Worm (Caenorhabditis elegans): Measurements from ENCODE around the gene sbsp-1.

- TF ChIP-seq ceh-82 (tag; optimal IDR thresholded peaks at IDR 0.05) (no peak), elt-1 (tag; optimal IDR thresholded peaks at IDR 0.05) (no peak), C34F6.9 (tag; optimal IDR thresholded peaks at IDR 0.05) (peak; percentile 48), nhr-12 (tag; optimal IDR thresholded peaks at IDR 0.05) (no peak), ztf-11 (tag; optimal IDR thresholded peaks at IDR 0.05) (no peak), lin-39 (tag; optimal IDR thresholded peaks at IDR 0.05) (no peak), F13H6.1 (tag; optimal IDR thresholded peaks at IDR 0.05) (peak; percentile 46), snpc-4 (tag; optimal IDR thresholded peaks at IDR 0.05) (no peak), gmeb-1 (tag; optimal IDR thresholded peaks at IDR 0.05) (no peak), nhr-237 (tag; optimal IDR thresholded peaks at IDR 0.05) (no peak), nhr-11 (tag; optimal IDR thresholded peaks at IDR 0.05) (no peak), ztf-1 (GFP tag; conservative IDR thresholded peaks at IDR 0.05) (no peak), unc-39 (tag; optimal IDR thresholded peaks at IDR 0.05) (no peak)
These were observed 16.7 kb upstream of the sbsp-1 start for ce11 chrIII:10816045-10816444.

Measured in whole organism, L2 larva.